In genomic region chr3L:12045443-12045842, dm6 we compare ENCODE assay signal across 1 fruit fly cellular context.
TF ChIP-seq lines count a peak whose summit lies in the region.

No protein-coding gene starts in this region.

TF ChIP-seq in whole organism, embryonic, 481 proteins besides CTCF, POLR2A, EP300 and RAD21 (continued from another document):
- no peak for TF ChIP-seq Ets97D (GFP tag; optimal IDR thresholded peaks at IDR 0.05; lab: Kevin White, UChicago)
- TF ChIP-seq wdn (GFP tag; IDR thresholded peaks at IDR 0.05; lab: Robert Waterston, UW): no peak
- TF ChIP-seq CG12744 (GFP tag; optimal IDR thresholded peaks at IDR 0.05; lab: Kevin White, UChicago): no peak
- TF ChIP-seq CG1647 (GFP tag; optimal IDR thresholded peaks at IDR 0.05; lab: Kevin White, UChicago): peak; percentile 8
- TF ChIP-seq CG13287 (GFP tag; IDR thresholded peaks at IDR 0.05; lab: Robert Waterston, UW; ENCODE audit: partially characterized antibody): no peak
- no peak for TF ChIP-seq Ssrp (tag; optimal IDR thresholded peaks at IDR 0.05; lab: Kevin White, UChicago)
- peak; percentile 11 for TF ChIP-seq CG13424 (tag; optimal IDR thresholded peaks at IDR 0.05; lab: Kevin White, UChicago)
- peak; percentile 8 for TF ChIP-seq Bteb2 (GFP tag; optimal IDR thresholded peaks at IDR 0.05; lab: Kevin White, UChicago)
- TF ChIP-seq Doc3 (GFP tag; IDR thresholded peaks at IDR 0.05; lab: Robert Waterston, UW; ENCODE audit: partially characterized antibody): no peak
- peak; percentile 7 for TF ChIP-seq exex (tag; optimal IDR thresholded peaks at IDR 0.05; lab: Kevin White, UChicago)
- TF ChIP-seq tna (GFP tag; IDR thresholded peaks at IDR 0.05; lab: Robert Waterston, UW; ENCODE audit: partially characterized antibody): peak; percentile 7; the same call in 1 of the 2 replicates
- TF ChIP-seq br (optimal IDR thresholded peaks at IDR 0.05; lab: Kevin White, UChicago): no peak
- TF ChIP-seq BtbVII (GFP tag; optimal IDR thresholded peaks at IDR 0.05; lab: Kevin White, UChicago): peak; percentile 16
- peak; percentile 43 for TF ChIP-seq CG7987 (GFP tag; optimal IDR thresholded peaks at IDR 0.05; lab: Kevin White, UChicago)
- TF ChIP-seq Eip74EF (GFP tag; optimal IDR thresholded peaks at IDR 0.05; lab: Kevin White, UChicago): no peak
- no peak for TF ChIP-seq sc (optimal IDR thresholded peaks at IDR 0.05; lab: Kevin White, UChicago)
- TF ChIP-seq sc (GFP tag; optimal IDR thresholded peaks at IDR 0.05; lab: Kevin White, UChicago): no peak
- no peak for TF ChIP-seq MESR4 (GFP tag; optimal IDR thresholded peaks at IDR 0.05; lab: Kevin White, UChicago)
- TF ChIP-seq nmo (GFP tag; optimal IDR thresholded peaks at IDR 0.05; lab: Kevin White, UChicago): no peak
- TF ChIP-seq CG8290 (GFP tag; optimal IDR thresholded peaks at IDR 0.05; lab: Kevin White, UChicago): no peak
- TF ChIP-seq CG8290 (tag; optimal IDR thresholded peaks at IDR 0.05; lab: Kevin White, UChicago): peak in 1 of 2 experiments; percentile 18
- TF ChIP-seq CG17612 (GFP tag; IDR thresholded peaks at IDR 0.05; lab: Robert Waterston, UW): no peak
- no peak for TF ChIP-seq CG4820 (GFP tag; optimal IDR thresholded peaks at IDR 0.05; lab: Kevin White, UChicago)
- peak; percentile 29 for TF ChIP-seq Hey (tag; optimal IDR thresholded peaks at IDR 0.05; lab: Kevin White, UChicago)
- TF ChIP-seq kni (GFP tag; optimal IDR thresholded peaks at IDR 0.05; lab: Kevin White, UChicago): peak; percentile 8
- no peak for TF ChIP-seq eve (GFP tag; optimal IDR thresholded peaks at IDR 0.05; lab: Kevin White, UChicago)
- no peak for TF ChIP-seq sr (GFP tag; IDR thresholded peaks at IDR 0.05; lab: Robert Waterston, UW)
- peak; percentile 0 for TF ChIP-seq cwo (GFP tag; optimal IDR thresholded peaks at IDR 0.05; lab: Kevin White, UChicago)
- TF ChIP-seq wek (GFP tag; optimal IDR thresholded peaks at IDR 0.05; lab: Kevin White, UChicago): peak; percentile 34
- TF ChIP-seq Dek (tag; optimal IDR thresholded peaks at IDR 0.05; lab: Kevin White, UChicago): no peak
- peak; percentile 63 for TF ChIP-seq Asciz (GFP tag; optimal IDR thresholded peaks at IDR 0.05; lab: Kevin White, UChicago)
- no peak for TF ChIP-seq shn (GFP tag; optimal IDR thresholded peaks at IDR 0.05; lab: Kevin White, UChicago)
- no peak for TF ChIP-seq CG1792 (GFP tag; optimal IDR thresholded peaks at IDR 0.05; lab: Kevin White, UChicago)
- TF ChIP-seq NC2α (GFP tag; optimal IDR thresholded peaks at IDR 0.05; lab: Kevin White, UChicago): no peak
- no peak for TF ChIP-seq D (optimal IDR thresholded peaks at IDR 0.05; lab: Kevin White, UChicago)
- peak; percentile 12 for TF ChIP-seq D (GFP tag; optimal IDR thresholded peaks at IDR 0.05; lab: Kevin White, UChicago)
- peak; percentile 17; the same call in 1 of the 2 replicates for TF ChIP-seq seq (GFP tag; IDR thresholded peaks at IDR 0.05; lab: Robert Waterston, UW)
- peak; percentile 11 for TF ChIP-seq CG10209 (GFP tag; optimal IDR thresholded peaks at IDR 0.05; lab: Kevin White, UChicago)
- no peak for TF ChIP-seq CG4730 (GFP tag; IDR thresholded peaks at IDR 0.05; lab: Robert Waterston, UW)
- no peak for TF ChIP-seq CG10565 (GFP tag; optimal IDR thresholded peaks at IDR 0.05; lab: Kevin White, UChicago)
- TF ChIP-seq hkb (optimal IDR thresholded peaks at IDR 0.05; lab: Kevin White, UChicago): no peak
- TF ChIP-seq hkb (GFP tag; IDR thresholded peaks at IDR 0.05; lab: Robert Waterston, UW): peak; percentile 58; the same call in 1 of the 2 replicates
- TF ChIP-seq CG8944 (GFP tag; optimal IDR thresholded peaks at IDR 0.05; lab: Kevin White, UChicago): no peak
- no peak for TF ChIP-seq Lhr (GFP tag; optimal IDR thresholded peaks at IDR 0.05; lab: Kevin White, UChicago)
- TF ChIP-seq so (GFP tag; IDR thresholded peaks at IDR 0.05; lab: Robert Waterston, UW): peak; percentile 38; the same call in 1 of the 3 replicates
- no peak for TF ChIP-seq E2f1 (GFP tag; IDR thresholded peaks at IDR 0.05; lab: Robert Waterston, UW)
- TF ChIP-seq dmrt99B (tag; optimal IDR thresholded peaks at IDR 0.05; lab: Kevin White, UChicago): peak; percentile 25
- TF ChIP-seq unpg (GFP tag; optimal IDR thresholded peaks at IDR 0.05; lab: Kevin White, UChicago): peak; percentile 35
- TF ChIP-seq Awh (GFP tag; IDR thresholded peaks at IDR 0.05; lab: Robert Waterston, UW): peak; percentile 58
- no peak for TF ChIP-seq Jarid2 (GFP tag; optimal IDR thresholded peaks at IDR 0.05; lab: Kevin White, UChicago)
- peak; percentile 9 for TF ChIP-seq Deaf1 (tag; optimal IDR thresholded peaks at IDR 0.05; lab: Kevin White, UChicago)
- TF ChIP-seq cas (GFP tag; IDR thresholded peaks at IDR 0.05; lab: Robert Waterston, UW): no peak
- TF ChIP-seq Dll (GFP tag; IDR thresholded peaks at IDR 0.05; lab: Robert Waterston, UW; ENCODE audit: partially characterized antibody): no peak
- no peak for TF ChIP-seq lov (optimal IDR thresholded peaks at IDR 0.05; lab: Kevin White, UChicago)
- no peak for TF ChIP-seq lov (GFP tag; IDR thresholded peaks at IDR 0.05; lab: Robert Waterston, UW)
- TF ChIP-seq Optix (GFP tag; IDR thresholded peaks at IDR 0.05; lab: Robert Waterston, UW): 0 out of 3 replicates have a peak, but pooled peaks have one; percentile 12
